Worm (Caenorhabditis elegans): ENCODE measurements around the gene F14B8.5.

F14B8.5 gene

ce11 chrX:6937742-6938141 is 9.2 kb upstream of the F14B8.5 start:
- no peak for TF ChIP-seq lin-39 (tag; optimal IDR thresholded peaks at IDR 0.05)
- TF ChIP-seq elt-3 (tag; optimal IDR thresholded peaks at IDR 0.05) = no peak
- TF ChIP-seq pqm-1 (tag; optimal IDR thresholded peaks at IDR 0.05) = no peak
- TF ChIP-seq zag-1 (tag; optimal IDR thresholded peaks at IDR 0.05) = no peak
- no peak for TF ChIP-seq snpc-4 (tag; optimal IDR thresholded peaks at IDR 0.05)
- TF ChIP-seq pha-4 (tag; optimal IDR thresholded peaks at IDR 0.05) = no peak

ce11 chrX:6935430-6935829 is 6.9 kb upstream of the F14B8.5 start, which contains the start of gene C16E9.2:
Gene C16E9.2, plus strand, starts transcription at chrX:6935730.
- no peak for TF ChIP-seq ZK546.5 (tag; optimal IDR thresholded peaks at IDR 0.05)
- TF ChIP-seq nhr-12 (tag; optimal IDR thresholded peaks at IDR 0.05) = no peak
- no peak for TF ChIP-seq lsy-12 (tag; optimal IDR thresholded peaks at IDR 0.05)
- no peak for TF ChIP-seq nhr-77 (tag; optimal IDR thresholded peaks at IDR 0.05)
- TF ChIP-seq mml-1 (tag; optimal IDR thresholded peaks at IDR 0.05) = no peak
- TF ChIP-seq nhr-76 (tag; optimal IDR thresholded peaks at IDR 0.05) = no peak
- no peak for TF ChIP-seq skn-1 (tag; optimal IDR thresholded peaks at IDR 0.05)
- TF ChIP-seq egl-27 (tag; optimal IDR thresholded peaks at IDR 0.05) = no peak
- no peak for TF ChIP-seq lin-15B (tag; optimal IDR thresholded peaks at IDR 0.05)
- no peak for TF ChIP-seq fkh-2 (tag; optimal IDR thresholded peaks at IDR 0.05)
- no peak for TF ChIP-seq nhr-28 (tag; optimal IDR thresholded peaks at IDR 0.05)
- no peak for TF ChIP-seq nhr-11 (tag; optimal IDR thresholded peaks at IDR 0.05)
- TF ChIP-seq eor-1 (tag; optimal IDR thresholded peaks at IDR 0.05) = no peak
- TF ChIP-seq R02D3.7 (tag; optimal IDR thresholded peaks at IDR 0.05) = no peak
- no peak for TF ChIP-seq unc-62 (GFP tag; optimal IDR thresholded peaks at IDR 0.05)
- no peak for TF ChIP-seq jun-1 (tag; optimal IDR thresholded peaks at IDR 0.05)
- TF ChIP-seq ztf-4 (tag; optimal IDR thresholded peaks at IDR 0.05) = no peak
- no peak for TF ChIP-seq ceh-16 (tag; optimal IDR thresholded peaks at IDR 0.05)
- TF ChIP-seq elt-2 (tag; optimal IDR thresholded peaks at IDR 0.05) = no peak

DNA sequence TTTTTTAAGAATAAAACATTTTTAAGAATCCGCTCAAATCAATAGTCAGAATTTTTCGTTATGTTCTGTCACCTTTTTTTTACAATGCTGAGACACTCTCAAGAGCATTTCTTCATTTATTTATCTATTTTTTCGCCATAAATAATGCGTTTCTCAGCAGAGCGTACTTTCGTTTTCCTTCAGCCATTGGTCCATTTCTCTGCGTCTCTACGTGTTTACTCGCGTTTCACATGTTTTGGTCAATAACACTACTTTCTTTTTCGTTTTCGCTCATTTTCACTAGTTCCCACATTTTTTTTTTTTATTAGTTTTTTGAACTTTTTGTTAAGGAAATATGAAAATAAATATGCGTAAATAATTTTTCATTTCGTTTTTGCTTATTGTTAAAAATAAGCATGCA is 5.9 kb upstream of the F14B8.5 start:
- TF ChIP-seq nhr-237 (tag; optimal IDR thresholded peaks at IDR 0.05) = no peak
- peak; percentile 14 for TF ChIP-seq pqm-1 (tag; optimal IDR thresholded peaks at IDR 0.05)
- peak; percentile 19 for TF ChIP-seq fkh-10 (GFP tag; optimal IDR thresholded peaks at IDR 0.05)
- TF ChIP-seq egl-5 (tag; optimal IDR thresholded peaks at IDR 0.05) = peak; percentile 88
- TF ChIP-seq aly-2 (tag; optimal IDR thresholded peaks at IDR 0.05) = no peak
- no peak for TF ChIP-seq nhr-76 (tag; optimal IDR thresholded peaks at IDR 0.05)
- no peak for TF ChIP-seq unc-39 (tag; optimal IDR thresholded peaks at IDR 0.05)
- peak; percentile 97 for TF ChIP-seq nfya-1 (tag; optimal IDR thresholded peaks at IDR 0.05; ENCODE audit: insufficient read depth)
- no peak for TF ChIP-seq ceh-82 (tag; optimal IDR thresholded peaks at IDR 0.05)
- peak; percentile 27 for TF ChIP-seq hmg-11 (tag; optimal IDR thresholded peaks at IDR 0.05)
- TF ChIP-seq ceh-9 (tag; optimal IDR thresholded peaks at IDR 0.05) = no peak
- peak; percentile 32 for TF ChIP-seq elt-2 (tag; optimal IDR thresholded peaks at IDR 0.05)
- TF ChIP-seq lin-39 (tag; optimal IDR thresholded peaks at IDR 0.05) = peak; percentile 31
- peak; percentile 39 for TF ChIP-seq snpc-4 (tag; optimal IDR thresholded peaks at IDR 0.05)
- TF ChIP-seq nhr-23 (tag; optimal IDR thresholded peaks at IDR 0.05) = peak; percentile 45
- TF ChIP-seq nhr-67 (tag; optimal IDR thresholded peaks at IDR 0.05) = no peak
- TF ChIP-seq pha-4 (tag; optimal IDR thresholded peaks at IDR 0.05) = peak; percentile 93
- peak; percentile 63 for TF ChIP-seq lin-15B (tag; optimal IDR thresholded peaks at IDR 0.05)

ce11 chrX:6932134-6932533 is 3.6 kb upstream of the F14B8.5 start, which contains the start of gene F14B8.6:
Gene F14B8.6, minus strand, starts transcription at chrX:6932425.
- TF ChIP-seq fkh-10 (GFP tag; optimal IDR thresholded peaks at IDR 0.05) (no peak), nhr-76 (tag; optimal IDR thresholded peaks at IDR 0.05) (no peak), nhr-23 (tag; optimal IDR thresholded peaks at IDR 0.05) (no peak), eor-1 (tag; optimal IDR thresholded peaks at IDR 0.05) (no peak), elt-2 (tag; optimal IDR thresholded peaks at IDR 0.05) (peak; percentile 82), nfya-1 (tag; optimal IDR thresholded peaks at IDR 0.05; ENCODE audit: insufficient read depth) (no peak), pqm-1 (tag; optimal IDR thresholded peaks at IDR 0.05) (peak; percentile 78), mdl-1 (tag; optimal IDR thresholded peaks at IDR 0.05) (no peak), ceh-9 (tag; optimal IDR thresholded peaks at IDR 0.05) (no peak), elt-3 (tag; optimal IDR thresholded peaks at IDR 0.05) (no peak), ztf-11 (tag; optimal IDR thresholded peaks at IDR 0.05) (no peak), nhr-25 (tag; optimal IDR thresholded peaks at IDR 0.05) (no peak), pha-4 (tag; optimal IDR thresholded peaks at IDR 0.05) (peak; percentile 56), nhr-12 (tag; optimal IDR thresholded peaks at IDR 0.05) (no peak), fkh-2 (tag; optimal IDR thresholded peaks at IDR 0.05) (no peak), jun-1 (tag; optimal IDR thresholded peaks at IDR 0.05) (peak; percentile 34), mml-1 (tag; optimal IDR thresholded peaks at IDR 0.05) (no peak), R02D3.7 (tag; optimal IDR thresholded peaks at IDR 0.05) (no peak), nhr-28 (tag; optimal IDR thresholded peaks at IDR 0.05) (no peak), tbx-2 (tag; optimal IDR thresholded peaks at IDR 0.05) (no peak)
